Worm (Caenorhabditis elegans): ENCODE measurements around the gene Y38H6C.9.
"Not testable (repeated sequence)": the region's sequence is repeated elsewhere in the genome, so short reads cannot be mapped to it uniquely, and the experiment has no call there.

Gene Y38H6C.9

ce11 chrV:20522219-20522618 is at the start of gene Y38H6C.9, which contains the start of gene fbxa-150:
Y38H6C.9 (minus strand) TSS chrV:20522270.
fbxa-150 (plus strand) TSS chrV:20522598.
- TF ChIP-seq daf-16 (GFP tag; optimal IDR thresholded peaks at IDR 0.05) (no peak), daf-16 (tag; optimal IDR thresholded peaks at IDR 0.05) (peak; percentile 34), fkh-10 (GFP tag; optimal IDR thresholded peaks at IDR 0.05) (peak; percentile 26), mdl-1 (tag; optimal IDR thresholded peaks at IDR 0.05) (no peak)

ce11 chrV:20568995-20569394 is 46.9 kb upstream of the Y38H6C.9 start, which contains the start of gene F26F2.4:
F26F2.4 (plus strand) TSS chrV:20569295.
- TF ChIP-seq zip-11 (GFP tag; IDR thresholded peaks at IDR 0.05); spr-3 (GFP tag; optimal IDR thresholded peaks at IDR 0.05); nhr-237 (tag; optimal IDR thresholded peaks at IDR 0.05): not testable (repeated sequence)

ce11 chrV:20566454-20566853 is 44.4 kb upstream of the Y38H6C.9 start, which contains the start of gene F26F2.3:
F26F2.3 (minus strand) TSS chrV:20566554.
- TF ChIP-seq zfp-3 (GFP tag; conservative IDR thresholded peaks at IDR 0.05), result no peak
- TF ChIP-seq daf-19 (GFP tag; conservative IDR thresholded peaks at IDR 0.05), result no peak
- no peak for TF ChIP-seq ceh-62 (tag; optimal IDR thresholded peaks at IDR 0.05)

- not testable (repeated sequence) for TF ChIP-seq ama-1 (optimal IDR thresholded peaks at IDR 0.05); fos-1 (tag; optimal IDR thresholded peaks at IDR 0.05); zag-1 (tag; optimal IDR thresholded peaks at IDR 0.05)
Measured at ce11 chrV:20564054-20564453, 42.0 kb upstream of the Y38H6C.9 start, which contains the start of gene F26F2.13. F26F2.13 (plus strand) TSS chrV:20564354.

- no peak for TF ChIP-seq ceh-20 (GFP tag; IDR thresholded peaks at IDR 0.05)
- no peak for TF ChIP-seq mdt-29 (GFP tag; IDR thresholded peaks at IDR 0.05)
- no peak for TF ChIP-seq pha-4 (GFP tag; IDR thresholded peaks at IDR 0.05)
- TF ChIP-seq pha-4 (tag; optimal IDR thresholded peaks at IDR 0.05), result no peak
- no peak for TF ChIP-seq Y75B8A.6 (GFP tag; IDR thresholded peaks at IDR 0.05)
- no peak for TF ChIP-seq aly-2 (tag; optimal IDR thresholded peaks at IDR 0.05)
Measured at ce11 chrV:20561795-20562194, 39.7 kb upstream of the Y38H6C.9 start, which contains the start of gene F26F2.1. F26F2.1 (minus strand) TSS chrV:20561895.

- TF ChIP-seq pha-4 (GFP tag; IDR thresholded peaks at IDR 0.05), result no peak
- no peak for TF ChIP-seq pha-4 (tag; optimal IDR thresholded peaks at IDR 0.05)
- TF ChIP-seq zfp-2 (tag; optimal IDR thresholded peaks at IDR 0.05), result no peak
- no peak for TF ChIP-seq spr-1 (tag; optimal IDR thresholded peaks at IDR 0.05)
- TF ChIP-seq attf-4 (tag; optimal IDR thresholded peaks at IDR 0.05), result no peak
- no peak for TF ChIP-seq hif-1 (tag; optimal IDR thresholded peaks at IDR 0.05)
- no peak for TF ChIP-seq nhr-111 (GFP tag; optimal IDR thresholded peaks at IDR 0.05)
- TF ChIP-seq mes-2 (tag; optimal IDR thresholded peaks at IDR 0.05; ENCODE audit: poor library complexity, severe bottlenecking), result no peak
- TF ChIP-seq zag-1 (tag; optimal IDR thresholded peaks at IDR 0.05), result no peak
Measured at ce11 chrV:20558270-20558669, 36.2 kb upstream of the Y38H6C.9 start, which contains the start of gene abf-4. abf-4 (minus strand) TSS chrV:20558370.

ce11 chrV:20556260-20556659 is 34.2 kb upstream of the Y38H6C.9 start, which contains the start of gene Y38H6C.23:
Y38H6C.23 (minus strand) TSS chrV:20556360.
- TF ChIP-seq unc-62 (GFP tag; optimal IDR thresholded peaks at IDR 0.05 in 1 of 2), result peak in 1 of 2 experiments; percentile 37
- no peak for TF ChIP-seq unc-62 (tag; optimal IDR thresholded peaks at IDR 0.05)
- TF ChIP-seq dmd-6 (GFP tag; IDR thresholded peaks at IDR 0.05), result peak; percentile 66
- no peak for TF ChIP-seq ceh-28 (tag; optimal IDR thresholded peaks at IDR 0.05)

Data from whole organism, L4 larva.